Worm (Caenorhabditis elegans) whole organism, early embryonic: ENCODE data around the gene Y17G9B.2.

ENCODE experiments used
- B0310.2 ChIP-seq: sonication (generic microtip); optimal IDR thresholded peaks from 2 replicates; lab custom pipeline; 2016; ENCODE audit warnings: mild to moderate bottlenecking, missing genetic modification characterization, missing compliant biosample characterization
- aly-1 ChIP-seq: sonication (generic microtip); optimal IDR thresholded peaks from 2 replicates; lab custom pipeline; 2016; ENCODE audit warnings: missing genetic modification characterization, missing compliant biosample characterization
- ama-1 ChIP-seq: fragments of 150-350 bp; optimal IDR thresholded peaks from 2 replicates; lab custom pipeline; 2014
- ceh-13 ChIP-seq: fragments of 200-800 bp; sonication (Bioruptor generic); optimal IDR thresholded peaks from 2 replicates; lab custom pipeline; 2018; ENCODE audit warnings: mild to moderate bottlenecking, missing genetic modification characterization, missing compliant biosample characterization
- ceh-36 ChIP-seq: sonication (generic microtip); optimal IDR thresholded peaks from 2 replicates; lab custom pipeline; 2016; ENCODE audit warnings: missing genetic modification characterization, inconsistent platforms, missing compliant biosample characterization
- ets-7 ChIP-seq: sonication (generic microtip); optimal IDR thresholded peaks from 2 replicates; lab custom pipeline; 2016; ENCODE audit warnings: missing genotype, missing genetic modification characterization, missing compliant biosample characterization
- flt-1 ChIP-seq: fragments of 200-800 bp; sonication (Bioruptor generic); IDR thresholded peaks from 2 replicates; pipeline ENCODE4 v1.3.6; 2022; ENCODE audit warnings: missing genetic modification characterization, missing compliant biosample characterization
- hmg-4 ChIP-seq: fragments of 200-800 bp; sonication (Bioruptor generic); optimal IDR thresholded peaks from 2 replicates; lab custom pipeline; 2018; ENCODE audit warnings: mild to moderate bottlenecking, missing genetic modification characterization, missing compliant biosample characterization
- hnd-1 ChIP-seq: sonication (generic microtip); optimal IDR thresholded peaks from 2 replicates; lab custom pipeline; 2016; ENCODE audit warnings: missing genetic modification characterization, missing compliant biosample characterization
- pes-1 ChIP-seq: fragments of 200-800 bp; sonication (Bioruptor generic); IDR thresholded peaks from 2 replicates; pipeline ENCODE4 v1.3.6; 2022; ENCODE audit warnings: missing genetic modification reagents, missing genetic modification characterization, missing compliant biosample characterization
- scrt-1 ChIP-seq: fragments of 200-800 bp; sonication (Bioruptor generic); IDR thresholded peaks from 2 replicates; pipeline ENCODE4 v1.3.6; 2022; ENCODE audit warnings: missing genetic modification characterization, missing compliant biosample characterization
- sea-1 ChIP-seq: fragments of 200-800 bp; sonication (Bioruptor generic); conservative IDR thresholded peaks from 2 replicates; pipeline ENCODE4 v1.3.6; 2022; ENCODE audit warnings: missing genetic modification characterization, missing compliant biosample characterization
- tbx-11 ChIP-seq: fragments of 200-800 bp; sonication (Bioruptor generic); IDR thresholded peaks from 2 replicates; pipeline ENCODE4 v1.3.6; 2022; ENCODE audit warnings: missing genetic modification characterization, missing compliant biosample characterization
- tbx-37 ChIP-seq: fragments of 200-800 bp; sonication (Bioruptor generic); conservative IDR thresholded peaks from 2 replicates; pipeline ENCODE4 v1.3.6; 2022; ENCODE audit warnings: missing genetic modification reagents, missing genetic modification characterization, missing compliant biosample characterization

- no peak for TF ChIP-seq ama-1 (lab: Kevin White, UChicago)
- no peak for TF ChIP-seq hnd-1 (tag; lab: Kevin White, UChicago)
- no peak for TF ChIP-seq flt-1 (GFP tag; lab: Robert Waterston, UW)
- TF ChIP-seq ceh-13 (GFP tag; lab: Kevin White, UChicago): no peak
- TF ChIP-seq scrt-1 (GFP tag; lab: Robert Waterston, UW): no peak
- TF ChIP-seq aly-1: no peak
- TF ChIP-seq pes-1 (GFP tag; lab: Robert Waterston, UW): no peak
- TF ChIP-seq tbx-11: no peak
- TF ChIP-seq hmg-4 (GFP tag; lab: Kevin White, UChicago): no peak
- no peak for TF ChIP-seq ets-7
- TF ChIP-seq sea-1 (GFP tag; lab: Robert Waterston, UW): no peak
- no peak for TF ChIP-seq ceh-36 (tag; lab: Kevin White, UChicago)
- TF ChIP-seq B0310.2 (tag; lab: Kevin White, UChicago): no peak
- no peak for TF ChIP-seq tbx-37
Measured at ce11 chrIV:4789445-4789844, 25.5 kb downstream of the Y17G9B.2 start, which contains the start of gene R11E3.1.
